Worm (Caenorhabditis elegans): ENCODE measurements around the gene col-157.

Gene col-157

DNA sequence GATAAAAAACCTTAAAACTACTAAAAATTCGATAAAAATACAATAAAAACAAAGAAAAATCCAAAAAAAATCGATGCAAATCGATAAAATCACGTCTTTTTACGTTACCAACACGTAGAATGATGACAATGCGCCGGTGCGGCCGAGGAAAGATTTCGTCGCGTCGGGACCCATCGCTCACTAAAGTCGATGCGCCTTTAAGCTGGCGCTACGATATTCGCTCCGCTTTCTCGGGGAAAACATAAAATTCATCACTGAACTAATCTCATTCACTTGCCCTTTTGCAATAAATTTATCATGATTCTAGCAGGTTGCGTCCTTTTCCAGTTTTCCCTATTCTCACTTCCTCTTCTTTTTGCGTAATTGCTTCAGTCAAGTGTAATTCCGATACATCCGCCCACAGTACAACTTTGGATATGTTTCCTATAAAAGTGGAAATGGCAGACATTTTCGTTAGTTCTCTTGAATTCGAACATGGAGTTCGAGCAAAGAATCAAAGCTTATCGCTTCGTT is at the start of gene col-157:
TSS of gene col-157 (plus strand) at position 463 of the 513 bp plus-strand sequence.
- peak; percentile 33; the same call in 1 of the 2 replicates for TF ChIP-seq madf-6 (GFP tag; IDR thresholded peaks at IDR 0.05)
- peak; percentile 62 for TF ChIP-seq lsl-1 (GFP tag; optimal IDR thresholded peaks at IDR 0.05)
- TF ChIP-seq F33H1.4 (GFP tag; IDR thresholded peaks at IDR 0.05): peak; percentile 68

DNA sequence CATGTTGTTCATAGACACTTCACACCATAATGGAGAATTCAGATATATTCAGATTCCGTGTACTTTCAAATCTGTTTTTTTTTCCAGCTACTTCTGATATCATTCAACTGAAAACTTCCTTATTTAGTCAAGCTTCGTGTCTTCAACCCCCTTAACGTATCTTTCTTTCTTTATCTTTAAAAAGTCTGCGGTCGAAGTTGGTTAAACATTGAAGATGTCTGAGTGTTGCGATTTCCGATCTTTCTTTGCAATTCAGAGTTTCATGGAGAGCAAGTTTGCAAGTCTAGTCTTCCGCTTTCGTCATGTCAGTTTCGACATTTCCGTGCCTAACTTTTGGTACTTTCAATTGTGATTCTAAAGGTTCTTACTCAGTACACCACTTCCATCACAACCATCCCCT is 48.6 kb upstream of the col-157 start:
- no peak for TF ChIP-seq rpc-1 (optimal IDR thresholded peaks at IDR 0.05)
- TF ChIP-seq rpc-1 (tag; optimal IDR thresholded peaks at IDR 0.05): no peak
- no peak for TF ChIP-seq snpc-3.4 (tag; optimal IDR thresholded peaks at IDR 0.05)

DNA sequence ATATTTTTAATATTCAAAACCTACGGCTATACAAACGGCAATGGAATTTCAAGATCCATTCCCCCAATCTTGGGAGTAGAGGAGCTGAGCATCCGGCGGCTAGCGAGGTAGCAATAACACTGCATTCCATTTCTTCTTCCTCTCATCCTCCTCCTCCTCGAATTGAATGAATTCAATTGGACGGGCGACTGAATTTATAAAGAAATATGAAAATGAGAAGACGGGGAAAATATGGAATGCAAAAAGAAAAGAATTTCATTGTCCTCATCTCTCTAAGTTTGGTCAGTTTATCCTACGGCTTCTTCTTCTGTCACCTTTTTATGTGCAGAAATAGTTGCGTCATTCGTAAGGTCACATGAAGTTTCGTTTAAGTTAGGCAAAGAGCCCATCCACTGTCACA is 47.4 kb upstream of the col-157 start:
- TF ChIP-seq ceh-100 (GFP tag; IDR thresholded peaks at IDR 0.05) (no peak), ztf-26 (tag; optimal IDR thresholded peaks at IDR 0.05) (no peak), ets-4 (GFP tag; optimal IDR thresholded peaks at IDR 0.05) (no peak), madf-10 (tag; optimal IDR thresholded peaks at IDR 0.05) (no peak), nhr-90 (tag; optimal IDR thresholded peaks at IDR 0.05) (no peak), lsl-1 (GFP tag; optimal IDR thresholded peaks at IDR 0.05) (no peak), ccch-3 (GFP tag; optimal IDR thresholded peaks at IDR 0.05) (no peak), B0019.2 (GFP tag; conservative IDR thresholded peaks at IDR 0.05) (no peak), F23B12.7 (tag; optimal IDR thresholded peaks at IDR 0.05; ENCODE audit: insufficient read depth) (no peak), F57C9.4 (tag; optimal IDR thresholded peaks at IDR 0.05) (no peak), ceh-58 (GFP tag; IDR thresholded peaks at IDR 0.05) (no peak), madf-8 (GFP tag; conservative IDR thresholded peaks at IDR 0.05) (no peak), attf-5 (GFP tag; optimal IDR thresholded peaks at IDR 0.05) (no peak), pha-4 (tag; optimal IDR thresholded peaks at IDR 0.05) (no peak)

DNA sequence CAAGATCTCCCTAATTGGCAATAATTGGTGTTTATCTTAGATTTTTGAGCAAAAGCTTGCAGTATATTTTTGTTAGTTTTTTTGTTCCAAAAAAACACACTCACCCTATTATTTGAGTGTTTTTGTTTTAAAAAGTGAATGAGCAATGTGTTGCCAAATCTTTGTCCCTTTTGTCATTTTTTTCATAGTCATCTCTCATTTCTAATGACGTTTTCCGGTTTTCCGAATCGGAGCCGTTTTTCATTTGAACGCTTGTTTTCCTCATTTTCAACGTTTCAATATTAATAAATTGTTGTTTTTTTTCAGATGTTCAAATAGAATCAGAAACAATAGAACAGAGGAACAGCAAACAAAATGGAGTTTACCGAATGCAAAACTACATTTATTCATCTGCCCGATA is 45.4 kb upstream of the col-157 start, which contains the start of gene dmsr-1:
TSS of gene dmsr-1 (plus strand) at position 301 of the 400 bp plus-strand sequence.
- TF ChIP-seq ama-1 (optimal IDR thresholded peaks at IDR 0.05) (no peak), ama-1 (GFP tag; optimal IDR thresholded peaks at IDR 0.05) (no peak), lin-35 (GFP tag; optimal IDR thresholded peaks at IDR 0.05) (no peak), madf-3 (GFP tag; IDR thresholded peaks at IDR 0.05) (no peak), rec-8 (tag; optimal IDR thresholded peaks at IDR 0.05) (no peak), Y53G8AR.9 (GFP tag; conservative IDR thresholded peaks at IDR 0.05) (no peak), lag-1 (GFP tag; IDR thresholded peaks at IDR 0.05) (no peak), ccch-3 (GFP tag; optimal IDR thresholded peaks at IDR 0.05) (no peak), nfya-2 (GFP tag; IDR thresholded peaks at IDR 0.05) (no peak), rpc-1 (optimal IDR thresholded peaks at IDR 0.05) (no peak), rpc-1 (tag; optimal IDR thresholded peaks at IDR 0.05) (no peak), ceh-100 (GFP tag; IDR thresholded peaks at IDR 0.05) (no peak), mel-28 (tag; optimal IDR thresholded peaks at IDR 0.05; ENCODE audit: borderline replicate concordance) (no peak)

DNA sequence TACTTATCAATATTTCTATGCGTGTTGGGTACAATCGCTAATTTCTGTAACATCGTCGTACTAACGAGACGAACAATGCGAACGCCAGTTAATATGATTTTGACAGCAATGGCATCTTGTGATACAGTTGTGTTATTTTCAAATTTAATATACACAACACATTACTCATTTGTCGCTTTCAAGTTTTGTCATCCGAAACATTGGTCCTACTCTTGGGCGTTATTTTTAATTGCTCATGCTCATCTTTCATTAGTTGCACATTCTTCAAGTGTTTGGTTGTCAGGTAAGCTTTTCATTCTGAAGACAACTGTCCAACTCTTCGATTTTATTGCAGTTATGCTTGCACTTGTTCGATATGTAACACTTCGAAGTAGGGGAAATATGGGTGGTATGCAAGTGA is 44.6 kb upstream of the col-157 start:
- TF ChIP-seq attf-3 (GFP tag; conservative IDR thresholded peaks at IDR 0.05) (no peak), madf-6 (GFP tag; IDR thresholded peaks at IDR 0.05) (no peak), nfya-2 (GFP tag; IDR thresholded peaks at IDR 0.05) (no peak), F33H1.4 (GFP tag; IDR thresholded peaks at IDR 0.05) (no peak), attf-6 (GFP tag; IDR thresholded peaks at IDR 0.05) (no peak), Y56A3A.18 (GFP tag; IDR thresholded peaks at IDR 0.05) (no peak), nfyb-1 (GFP tag; IDR thresholded peaks at IDR 0.05) (no peak), snpc-4 (GFP tag; optimal IDR thresholded peaks at IDR 0.05) (no peak), snpc-4 (tag; optimal IDR thresholded peaks at IDR 0.05) (no peak), F22D6.2 (tag; optimal IDR thresholded peaks at IDR 0.05) (no peak), pha-4 (tag; optimal IDR thresholded peaks at IDR 0.05) (no peak), B0019.2 (GFP tag; conservative IDR thresholded peaks at IDR 0.05) (no peak), aptf-2 (GFP tag; conservative IDR thresholded peaks at IDR 0.05) (no peak), egl-18 (GFP tag; IDR thresholded peaks at IDR 0.05) (no peak), C17E4.6 (GFP tag; IDR thresholded peaks at IDR 0.05) (no peak), aptf-3 (GFP tag; IDR thresholded peaks at IDR 0.05) (no peak), mes-4 (tag; optimal IDR thresholded peaks at IDR 0.05) (no peak)

All from whole organism, young adult.